Worm (Caenorhabditis elegans) whole organism, L4 larva: Measurements from ENCODE around the gene pals-31.
A peak's percentile ranks its signal among the peaks of the same experiment; 100 is the strongest.

Experiments used
- F10B5.3 ChIP-seq: sonication (generic microtip); optimal IDR thresholded peaks from 2 replicates; lab custom pipeline; 2016; ENCODE audit warnings: mild to moderate bottlenecking, missing genetic modification characterization, missing compliant biosample characterization
- F26F4.8 ChIP-seq: fragments of 200-800 bp; sonication (Bioruptor generic); conservative IDR thresholded peaks from 2 replicates; pipeline ENCODE4 v1.3.6; 2022; ENCODE audit warnings: missing genetic modification characterization, missing compliant biosample characterization
- F37D6.2 ChIP-seq: sonication (generic microtip); optimal IDR thresholded peaks from 2 replicates; lab custom pipeline; 2016; ENCODE audit warnings: mild to moderate bottlenecking, missing genetic modification characterization, missing compliant biosample characterization
- T20F7.1 ChIP-seq: fragments of 200-800 bp; sonication (Bioruptor generic); optimal IDR thresholded peaks from 2 replicates; lab custom pipeline; 2018; ENCODE audit warnings: mild to moderate bottlenecking, missing genetic modification characterization, missing compliant biosample characterization
- Y105C5A.15 ChIP-seq: fragments of 200-800 bp; sonication (Bioruptor generic); IDR thresholded peaks from 2 replicates; pipeline ENCODE4 v1.3.6; 2022; ENCODE audit warnings: missing genetic modification characterization, missing compliant biosample characterization
- Y5F2A.4 ChIP-seq: fragments of 200-800 bp; sonication (Bioruptor generic); optimal IDR thresholded peaks from 2 replicates; lab custom pipeline; 2018; ENCODE audit warnings: mild to moderate bottlenecking, missing genetic modification characterization, missing compliant biosample characterization
- Y75B8A.6 ChIP-seq: fragments of 200-800 bp; sonication (Bioruptor generic); IDR thresholded peaks from 2 replicates; pipeline ENCODE4 v1.3.6; 2022; ENCODE audit warnings: missing genetic modification reagents, missing genetic modification characterization, missing compliant biosample characterization
- ZK337.2 ChIP-seq: fragments of 200-800 bp; sonication (Bioruptor generic); IDR thresholded peaks from 2 replicates; pipeline ENCODE4 v1.3.6; 2022; ENCODE audit warnings: missing genetic modification reagents, missing genetic modification characterization, missing compliant biosample characterization
- aha-1 ChIP-seq: fragments of 150-350 bp; peaks from one replicate; lab custom pipeline; 2014; ENCODE audit warnings: missing biosample characterization, missing genetic modification characterization
- aly-2 ChIP-seq: sonication (generic microtip); optimal IDR thresholded peaks from 2 replicates; lab custom pipeline; 2018; ENCODE audit warnings: missing biosample characterization, missing genetic modification characterization
- arid-1 ChIP-seq: fragments of 200-800 bp; sonication (Bioruptor generic); conservative IDR thresholded peaks from 2 replicates; pipeline ENCODE4 v1.3.6; 2022; ENCODE audit warnings: missing genetic modification reagents, missing genetic modification characterization, missing compliant biosample characterization
- ceh-28 ChIP-seq: fragments of 150-350 bp; optimal IDR thresholded peaks from 2 replicates; lab custom pipeline; 2014; ENCODE audit warnings: missing biosample characterization, missing genetic modification reagents, missing genetic modification characterization
- ceh-44 ChIP-seq: fragments of 200-800 bp; sonication (Bioruptor generic); IDR thresholded peaks from 2 replicates; pipeline ENCODE4 v1.3.6; 2022; ENCODE audit warnings: missing genetic modification reagents, missing genetic modification characterization, missing compliant biosample characterization
- ceh-82 ChIP-seq: sonication (generic microtip); optimal IDR thresholded peaks from 2 replicates; lab custom pipeline; 2017; ENCODE audit warnings: missing biosample characterization, missing genetic modification characterization
- daf-16 ChIP-seq, 3 experiments: sonication (generic microtip); optimal IDR thresholded peaks; 2 replicates each; lab custom pipeline; 2016 to 2017; ENCODE audit warnings: missing genetic modification characterization in 3 of 3, missing genetic modification reagents in 3 of 3, mild to moderate bottlenecking in 2 of 3, missing compliant biosample characterization in 2 of 3, missing biosample characterization in 1 of 3, moderate library complexity in 1 of 3
- daf-19 ChIP-seq: fragments of 200-800 bp; sonication (Bioruptor generic); conservative IDR thresholded peaks from 2 replicates; pipeline ENCODE4 v1.3.6; 2022; ENCODE audit warnings: missing genetic modification characterization, missing compliant biosample characterization
- hlh-11 ChIP-seq: fragments of 200-800 bp; sonication (Bioruptor generic); optimal IDR thresholded peaks from 2 replicates; lab custom pipeline; 2018; ENCODE audit warnings: mild to moderate bottlenecking, missing genetic modification characterization, missing compliant biosample characterization
- hlh-30 ChIP-seq: sonication (generic microtip); optimal IDR thresholded peaks from 2 replicates; lab custom pipeline; 2017; ENCODE audit warnings: antibody characterized with exemption, mild to moderate bottlenecking, missing genetic modification characterization, missing compliant biosample characterization; ENCODE audit not compliant: insufficient read depth
- lin-38 ChIP-seq: fragments of 200-800 bp; sonication (Bioruptor generic); IDR thresholded peaks from 2 replicates; pipeline ENCODE4 v1.3.6; 2022; ENCODE audit warnings: missing genetic modification reagents, missing genetic modification characterization, missing compliant biosample characterization
- lin-39 ChIP-seq: fragments of 150-350 bp; optimal IDR thresholded peaks from 2 replicates; lab custom pipeline; 2014; ENCODE audit warnings: missing biosample characterization, missing genetic modification reagents, missing genetic modification characterization
- mdt-29 ChIP-seq: fragments of 200-800 bp; sonication (Bioruptor generic); IDR thresholded peaks from 2 replicates; pipeline ENCODE4 v1.3.6; 2022; ENCODE audit warnings: missing genetic modification reagents, missing genetic modification characterization, missing compliant biosample characterization
- nhr-111 ChIP-seq: fragments of 200-800 bp; sonication (Bioruptor generic); optimal IDR thresholded peaks from 2 replicates; lab custom pipeline; 2018; ENCODE audit warnings: mild to moderate bottlenecking, missing genetic modification characterization, missing compliant biosample characterization
- nhr-237 ChIP-seq: sonication (generic microtip); optimal IDR thresholded peaks from 2 replicates; lab custom pipeline; 2017; ENCODE audit warnings: missing biosample characterization, missing genetic modification characterization
- skn-1 ChIP-seq: fragments of 150-350 bp; optimal IDR thresholded peaks from 2 replicates; lab custom pipeline; 2014; ENCODE audit warnings: missing biosample characterization, missing genetic modification characterization
- snpc-1.2 ChIP-seq: fragments of 200-800 bp; sonication (Bioruptor generic); IDR thresholded peaks from 2 replicates; pipeline ENCODE4 v1.3.6; 2022; ENCODE audit warnings: missing genetic modification reagents, missing genetic modification characterization, missing compliant biosample characterization
- spr-3 ChIP-seq: fragments of 200-800 bp; sonication (Bioruptor generic); optimal IDR thresholded peaks from 2 replicates; lab custom pipeline; 2018; ENCODE audit warnings: mild to moderate bottlenecking, missing genetic modification characterization, missing compliant biosample characterization
- unc-39 ChIP-seq: sonication (generic microtip); optimal IDR thresholded peaks from 2 replicates; lab custom pipeline; 2017; ENCODE audit warnings: missing biosample characterization, missing genetic modification characterization
- unc-62 ChIP-seq, 3 experiments: fragments of 150-350 bp in 1 of 3; sonication (generic microtip); optimal IDR thresholded peaks in 2 of 3; peaks in 1 of 3; 1 replicate in 1 of 3; 2 replicates in 2 of 3; lab custom pipeline; 2014 to 2017; ENCODE audit warnings: missing biosample characterization in 3 of 3, missing genetic modification characterization in 3 of 3, missing genetic modification reagents in 3 of 3, missing genotype in 1 of 3
- zfp-2 ChIP-seq: sonication (generic microtip); optimal IDR thresholded peaks from 2 replicates; lab custom pipeline; 2016; ENCODE audit warnings: mild to moderate bottlenecking, missing genetic modification characterization, missing compliant biosample characterization
- ztf-7 ChIP-seq: fragments of 150-350 bp; optimal IDR thresholded peaks from 2 replicates; lab custom pipeline; 2014; ENCODE audit warnings: missing biosample characterization, missing genetic modification characterization

The pals-31 gene

ce11 chrV:598626-599025 is 37.8 kb upstream of the pals-31 start:
- TF ChIP-seq hlh-11 (no peak), F37D6.2 (tag; lab: Kevin White, UChicago) (no peak), aha-1 (tag; lab: Kevin White, UChicago) (peak; percentile 41), unc-62 (GFP tag; optimal IDR thresholded peaks at IDR 0.05 in 1 of 2; lab: Kevin White, UChicago) (peak in 1 of 2 experiments; percentile 92), unc-62 (tag; optimal IDR thresholded peaks at IDR 0.05; lab: Kevin White, UChicago) (no peak), Y5F2A.4 (no peak), Y105C5A.15 (no peak), skn-1 (tag; lab: Kevin White, UChicago) (no peak), F10B5.3 (no peak)

- peak in 1 of 2 experiments; percentile 84 for TF ChIP-seq unc-62 (GFP tag; optimal IDR thresholded peaks at IDR 0.05 in 1 of 2; lab: Kevin White, UChicago)
- no peak for TF ChIP-seq unc-62 (tag; optimal IDR thresholded peaks at IDR 0.05; lab: Kevin White, UChicago)
- TF ChIP-seq aha-1 (tag; lab: Kevin White, UChicago), result peak; percentile 71
- no peak for TF ChIP-seq T20F7.1 (GFP tag; lab: Kevin White, UChicago)
These were observed 36.6 kb upstream of the pals-31 start for ce11 chrV:599783-600182.

- TF ChIP-seq nhr-111 (GFP tag; lab: Kevin White, UChicago), result no peak
- peak; percentile 64 for TF ChIP-seq aha-1 (tag; lab: Kevin White, UChicago)
These were observed 36.1 kb upstream of the pals-31 start, which contains the start of gene nhr-251 for ce11 chrV:600231-600630. TSS of gene nhr-251 (plus strand) at chrV:600531.

- TF ChIP-seq spr-3 (GFP tag; lab: Kevin White, UChicago) (no peak), lin-39 (tag; lab: Kevin White, UChicago) (no peak), Y105C5A.15 (no peak), lin-38 (GFP tag; lab: Robert Waterston, UW) (no peak), ceh-44 (GFP tag; lab: Robert Waterston, UW) (no peak)
These were observed 32.3 kb upstream of the pals-31 start, which contains the start of gene srlf-37 for ce11 chrV:604105-604504. TSS of gene srlf-37 (minus strand) at chrV:604205.

ce11 chrV:608844-609243 is 27.5 kb upstream of the pals-31 start, which contains the start of gene srw-109:
TSS of gene srw-109 (minus strand) at chrV:608944.
- TF ChIP-seq ZK337.2, result no peak
- no peak for TF ChIP-seq aly-2 (tag; lab: Kevin White, UChicago)
- no peak for TF ChIP-seq nhr-237 (tag; lab: Kevin White, UChicago)
- no peak for TF ChIP-seq skn-1 (tag; lab: Kevin White, UChicago)
- TF ChIP-seq daf-16 (GFP tag; optimal IDR thresholded peaks at IDR 0.05; lab: Kevin White, UChicago), result no peak
- TF ChIP-seq daf-16 (tag; optimal IDR thresholded peaks at IDR 0.05; lab: Kevin White, UChicago), result no peak
- TF ChIP-seq unc-39 (tag; lab: Kevin White, UChicago), result no peak
- no peak for TF ChIP-seq ceh-82
- TF ChIP-seq snpc-1.2 (GFP tag; lab: Robert Waterston, UW), result no peak
- TF ChIP-seq daf-19, result no peak
- TF ChIP-seq hlh-30, result no peak
- no peak for TF ChIP-seq zfp-2 (tag; lab: Kevin White, UChicago)
- TF ChIP-seq spr-3 (GFP tag; lab: Kevin White, UChicago), result no peak
- TF ChIP-seq arid-1 (GFP tag; lab: Robert Waterston, UW), result no peak

ce11 chrV:609671-610070 is 26.7 kb upstream of the pals-31 start, which contains the start of gene srlf-36:
TSS of gene srlf-36 (minus strand) at chrV:609771.
- TF ChIP-seq F26F4.8 (GFP tag; lab: Robert Waterston, UW) (no peak), aly-2 (tag; lab: Kevin White, UChicago) (no peak), hlh-30 (no peak), mdt-29 (no peak), Y75B8A.6 (GFP tag; lab: Robert Waterston, UW) (no peak), ztf-7 (no peak), ceh-28 (tag; lab: Kevin White, UChicago) (no peak), daf-16 (GFP tag; optimal IDR thresholded peaks at IDR 0.05; lab: Kevin White, UChicago) (no peak), daf-16 (tag; optimal IDR thresholded peaks at IDR 0.05; lab: Kevin White, UChicago) (no peak), spr-3 (GFP tag; lab: Kevin White, UChicago) (no peak), aha-1 (tag; lab: Kevin White, UChicago) (no peak)
